Fruit fly (Drosophila melanogaster): Measurements from ENCODE around the gene CG6462.

CG6462 gene

DNA sequence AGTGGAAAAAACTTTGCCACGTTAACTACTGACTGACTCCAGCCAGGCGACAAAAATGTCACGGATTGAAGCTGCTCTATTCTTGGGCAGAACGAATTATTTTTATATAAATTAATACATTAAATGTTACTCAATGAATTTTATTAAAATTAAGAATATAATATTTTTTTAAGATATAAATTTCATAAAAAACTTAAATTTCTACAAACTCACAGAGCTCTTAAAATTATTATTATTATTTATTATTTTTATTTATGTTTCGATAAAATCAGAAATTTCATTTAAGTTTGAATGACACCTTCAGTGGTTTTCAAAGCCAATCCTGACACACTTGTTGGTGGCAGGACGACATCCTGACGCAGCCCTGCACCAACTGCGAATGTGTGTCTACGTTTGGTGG lies 48.2 kb downstream of the CG6462 start (continued):
- TF ChIP-seq Hr51 (GFP tag; optimal IDR thresholded peaks at IDR 0.05) (peak in 1 of 2 experiments; percentile 42), slbo (GFP tag; IDR thresholded peaks at IDR 0.05) (no peak; the same call in 1 of the 2 replicates), fd96Cb (tag; optimal IDR thresholded peaks at IDR 0.05) (peak; percentile 22), CG10267 (tag; optimal IDR thresholded peaks at IDR 0.05) (peak; percentile 31), D19A (tag; optimal IDR thresholded peaks at IDR 0.05) (peak; percentile 50), zf30C (GFP tag; optimal IDR thresholded peaks at IDR 0.05) (no peak), unpg (GFP tag; optimal IDR thresholded peaks at IDR 0.05) (peak; percentile 33), caup (GFP tag; optimal IDR thresholded peaks at IDR 0.05; ENCODE audit: severe bottlenecking) (no peak), CG31224 (GFP tag; IDR thresholded peaks at IDR 0.05) (no peak), H2.0 (GFP tag; IDR thresholded peaks at IDR 0.05) (no peak), CG30403 (GFP tag; optimal IDR thresholded peaks at IDR 0.05) (peak; percentile 15), CG17568 (GFP tag; optimal IDR thresholded peaks at IDR 0.05) (no peak), hth (optimal IDR thresholded peaks at IDR 0.05) (no peak), Adf1 (GFP tag; IDR thresholded peaks at IDR 0.05) (no peak), CG6689 (GFP tag; IDR thresholded peaks at IDR 0.05) (no peak), grau (tag; optimal IDR thresholded peaks at IDR 0.05) (peak; percentile 48), bsh (GFP tag; optimal IDR thresholded peaks at IDR 0.05) (peak in 1 of 2 experiments; percentile 70), CG17802 (tag; optimal IDR thresholded peaks at IDR 0.05) (no peak), Ssrp (tag; optimal IDR thresholded peaks at IDR 0.05) (peak; percentile 5), az2 (GFP tag; optimal IDR thresholded peaks at IDR 0.05) (peak; percentile 13), CG3281 (GFP tag; optimal IDR thresholded peaks at IDR 0.05) (peak; percentile 20), sob (GFP tag; IDR thresholded peaks at IDR 0.05) (0 out of 2 replicates have a peak, but pooled peaks have one; percentile 5), CG5180 (GFP tag; optimal IDR thresholded peaks at IDR 0.05) (no peak), CG2875 (GFP tag; optimal IDR thresholded peaks at IDR 0.05) (no peak), CG12104 (GFP tag; optimal IDR thresholded peaks at IDR 0.05) (no peak), gcm (GFP tag; optimal IDR thresholded peaks at IDR 0.05) (peak; percentile 22), CG32767 (GFP tag; IDR thresholded peaks at IDR 0.05) (no peak), CG4360 (GFP tag; IDR thresholded peaks at IDR 0.05) (peak; percentile 30; the same call in 1 of the 2 replicates), CG7556 (GFP tag; optimal IDR thresholded peaks at IDR 0.05) (peak; percentile 67)

DNA sequence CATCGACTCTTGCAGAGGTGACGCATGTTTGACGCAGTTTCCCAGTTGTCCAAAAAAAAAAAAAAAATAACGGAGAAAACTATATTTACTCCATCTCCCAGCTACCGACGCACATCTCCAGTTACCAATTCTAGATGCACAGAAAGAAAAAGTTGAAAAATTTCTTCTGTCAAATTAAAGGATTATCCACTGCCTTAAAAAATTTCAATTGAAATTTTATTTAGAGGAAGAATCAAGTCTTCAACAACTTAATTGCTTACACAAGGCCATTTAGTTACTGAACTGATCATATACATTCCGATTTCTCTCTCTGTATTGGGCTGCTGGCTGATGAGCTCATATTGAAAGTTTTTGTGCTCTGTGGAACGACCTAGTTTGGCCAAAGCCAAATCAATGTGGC lies 49.1 kb downstream of the CG6462 start:
- TF ChIP-seq her (GFP tag; optimal IDR thresholded peaks at IDR 0.05) (no peak), ara (GFP tag; IDR thresholded peaks at IDR 0.05) (no peak), Nf-YC (tag; optimal IDR thresholded peaks at IDR 0.05) (no peak), CG2889 (GFP tag; IDR thresholded peaks at IDR 0.05) (0 out of 3 replicates have a peak, but pooled peaks have one; percentile 33), CG18262 (tag; optimal IDR thresholded peaks at IDR 0.05) (no peak), corto (GFP tag; optimal IDR thresholded peaks at IDR 0.05) (no peak), pfk (GFP tag; optimal IDR thresholded peaks at IDR 0.05) (no peak), Vsx1 (GFP tag; optimal IDR thresholded peaks at IDR 0.05) (no peak), Ravus (GFP tag; IDR thresholded peaks at IDR 0.05) (no peak), CG9609 (GFP tag; optimal IDR thresholded peaks at IDR 0.05) (peak; percentile 10), CG11695 (GFP tag; IDR thresholded peaks at IDR 0.05) (no peak), ato (GFP tag; IDR thresholded peaks at IDR 0.05; ENCODE audit: partially characterized antibody) (no peak), fru (optimal IDR thresholded peaks at IDR 0.05) (no peak), Chrac-16 (GFP tag; optimal IDR thresholded peaks at IDR 0.05) (peak; percentile 23), tll (GFP tag; optimal IDR thresholded peaks at IDR 0.05) (no peak), CG18619 (GFP tag; optimal IDR thresholded peaks at IDR 0.05) (no peak), CG10959 (GFP tag; IDR thresholded peaks at IDR 0.05) (no peak), unc-4 (GFP tag; IDR thresholded peaks at IDR 0.05; ENCODE audit: partially characterized antibody) (no peak), pho (GFP tag; optimal IDR thresholded peaks at IDR 0.05) (peak; percentile 38), CG11398 (GFP tag; optimal IDR thresholded peaks at IDR 0.05) (no peak), PHDP (tag; optimal IDR thresholded peaks at IDR 0.05) (peak; percentile 35), CG7372 (GFP tag; IDR thresholded peaks at IDR 0.05) (no peak), cad (GFP tag; optimal IDR thresholded peaks at IDR 0.05) (no peak)
